Worm (Caenorhabditis elegans) whole organism, midembryonic: ENCODE data around the gene F07E5.9.
"Not testable (repeated sequence)": the region's sequence is repeated elsewhere in the genome, so short reads cannot be mapped to it uniquely, and the experiment has no call there.

ENCODE experiments used
- T22C8.4 ChIP-seq: fragments of 200-800 bp; sonication (Bioruptor generic); IDR thresholded peaks from 2 replicates; pipeline ENCODE4 v1.3.6; 2022; ENCODE audit warnings: missing genetic modification characterization, missing compliant biosample characterization
- cog-1 ChIP-seq: sonication (generic microtip); optimal IDR thresholded peaks from 2 replicates; lab custom pipeline; 2016; ENCODE audit warnings: missing genetic modification characterization, missing compliant biosample characterization
- flt-1 ChIP-seq: fragments of 200-800 bp; sonication (Bioruptor generic); IDR thresholded peaks from 2 replicates; pipeline ENCODE4 v1.3.6; 2022; ENCODE audit warnings: missing genetic modification characterization, missing compliant biosample characterization
- klf-2 ChIP-seq: fragments of 200-800 bp; sonication (Bioruptor generic); conservative IDR thresholded peaks from 2 replicates; pipeline ENCODE4 v1.3.6; 2022; ENCODE audit warnings: missing genetic modification reagents, missing genetic modification characterization, missing compliant biosample characterization
- med-1 ChIP-seq: sonication (generic microtip); optimal IDR thresholded peaks from 2 replicates; lab custom pipeline; 2017; ENCODE audit warnings: missing genetic modification characterization, mild to moderate bottlenecking, missing compliant biosample characterization, antibody characterized with exemption, missing genetic modification reagents; ENCODE audit not compliant: insufficient read depth
- ref-1 ChIP-seq: fragments of 200-800 bp; sonication (Bioruptor generic); conservative IDR thresholded peaks from 2 replicates; pipeline ENCODE4 v1.3.6; 2022; ENCODE audit warnings: missing genetic modification reagents, missing genetic modification characterization, missing compliant biosample characterization
- tab-1 ChIP-seq: fragments of 200-800 bp; sonication (Bioruptor generic); IDR thresholded peaks from 2 replicates; pipeline ENCODE4 v1.3.6; 2022; ENCODE audit warnings: missing genetic modification characterization, missing compliant biosample characterization
- ztf-23 ChIP-seq: fragments of 200-800 bp; sonication (Bioruptor generic); IDR thresholded peaks from 2 replicates; pipeline ENCODE4 v1.3.6; 2022; ENCODE audit warnings: missing genetic modification reagents, missing genetic modification characterization, missing compliant biosample characterization
- ztf-29 ChIP-seq: fragments of 200-800 bp; sonication (Bioruptor generic); IDR thresholded peaks from 2 replicates; pipeline ENCODE4 v1.3.6; 2022; ENCODE audit warnings: missing genetic modification reagents, missing genetic modification characterization, missing compliant biosample characterization

The F07E5.9 gene

DNA sequence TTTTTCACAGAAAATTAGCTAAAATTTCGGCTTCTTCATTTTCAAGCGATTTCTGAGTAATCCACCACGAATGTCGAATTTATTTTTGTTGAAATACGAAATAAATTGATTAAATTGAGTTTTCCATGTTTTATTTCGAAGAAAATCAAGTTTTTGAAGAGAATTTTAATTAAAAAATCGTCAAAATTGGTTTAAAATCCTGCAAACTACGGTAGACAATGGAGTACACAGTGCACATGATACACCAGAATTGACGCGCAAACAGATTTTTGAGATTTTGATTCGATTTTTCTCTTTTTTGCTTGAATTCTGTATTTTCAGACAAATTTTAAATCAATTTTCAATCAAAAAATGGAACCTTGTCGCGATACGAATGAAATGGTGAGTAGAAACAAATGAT, 47.0 kb downstream of the F07E5.9 start, which contains the start of gene F59H6.14:
TSS of gene F59H6.14 (plus strand) at position 301 of the 400 bp plus-strand sequence.
- TF ChIP-seq med-1 (no peak), cog-1 (tag; lab: Kevin White, UChicago) (no peak), ref-1 (GFP tag; lab: Robert Waterston, UW) (no peak), flt-1 (GFP tag; lab: Robert Waterston, UW) (no peak), ztf-23 (GFP tag; lab: Robert Waterston, UW) (no peak), T22C8.4 (GFP tag; lab: Robert Waterston, UW) (no peak), klf-2 (GFP tag; lab: Robert Waterston, UW) (no peak), tab-1 (GFP tag; lab: Robert Waterston, UW) (no peak), ztf-29 (GFP tag; lab: Robert Waterston, UW) (no peak)

DNA sequence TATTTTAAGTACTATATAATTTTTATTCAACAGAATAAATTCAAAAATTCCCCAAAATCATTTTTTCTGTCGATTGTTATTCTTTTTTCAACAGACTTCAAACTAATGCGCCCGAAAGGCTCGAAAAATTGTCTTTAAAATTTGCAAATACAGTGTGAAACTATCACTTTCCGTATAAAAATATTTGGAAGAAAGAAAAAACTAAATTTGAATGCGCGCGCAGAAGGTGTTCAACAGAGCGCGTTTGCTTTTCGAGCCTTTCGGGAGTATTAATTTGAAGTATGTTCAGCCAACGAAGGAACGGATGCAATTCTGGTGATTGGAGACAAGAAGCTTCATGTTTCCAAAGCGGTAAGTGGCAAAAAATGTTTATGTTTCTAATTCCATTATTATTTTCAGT, 48.0 kb downstream of the F07E5.9 start, which contains the start of gene btb-4:
TSS of gene btb-4 (plus strand) at position 35 of the 400 bp plus-strand sequence.
- TF ChIP-seq ref-1, klf-2, ztf-29 (GFP tag; lab: Robert Waterston, UW): not testable (repeated sequence)

ce11 chrII:2031852-2032251, 48.5 kb downstream of the F07E5.9 start, which contains the start of gene bath-5:
Gene bath-5 (minus strand): TSS chrII:2031952.
- TF ChIP-seq med-1 (no peak), cog-1 (tag; lab: Kevin White, UChicago) (no peak), T22C8.4 (GFP tag; lab: Robert Waterston, UW) (no peak), ref-1 (GFP tag; lab: Robert Waterston, UW) (no peak), tab-1 (GFP tag; lab: Robert Waterston, UW) (no peak), flt-1 (GFP tag; lab: Robert Waterston, UW) (no peak)

ce11 chrII:2030367-2030766, 50.0 kb downstream of the F07E5.9 start, which contains the start of gene bath-3:
Gene bath-3 (minus strand): TSS chrII:2030467.
- TF ChIP-seq ztf-23 (GFP tag; lab: Robert Waterston, UW) (no peak), cog-1 (tag; lab: Kevin White, UChicago) (no peak), ref-1 (GFP tag; lab: Robert Waterston, UW) (no peak), med-1 (no peak), tab-1 (GFP tag; lab: Robert Waterston, UW) (no peak), T22C8.4 (GFP tag; lab: Robert Waterston, UW) (no peak), klf-2 (GFP tag; lab: Robert Waterston, UW) (no peak)

DNA sequence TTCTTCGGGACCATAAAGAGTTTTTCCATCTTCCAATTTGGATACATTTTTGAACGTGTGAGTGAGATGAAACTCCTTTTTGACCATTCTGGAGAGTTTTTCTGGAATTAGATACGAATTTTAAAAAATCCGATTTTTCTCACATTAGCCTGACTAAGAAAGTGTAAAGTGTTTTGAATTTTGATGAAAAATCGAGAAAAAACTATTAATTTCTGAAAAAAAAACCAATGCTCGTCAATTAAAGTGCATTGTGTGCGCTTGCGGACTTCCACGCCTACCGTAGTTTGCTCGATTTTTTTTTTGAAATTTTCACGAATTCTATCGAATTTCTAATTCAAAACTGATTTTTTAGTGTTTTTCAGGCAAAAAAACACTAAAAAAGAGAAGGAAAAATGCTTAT, 51.6 kb downstream of the F07E5.9 start, which contains the start of gene bath-1:
TSS of gene bath-1 (minus strand) at position 101 of the 400 bp plus-strand sequence.
- TF ChIP-seq T22C8.4 (GFP tag; lab: Robert Waterston, UW) (no peak), ztf-29 (GFP tag; lab: Robert Waterston, UW) (no peak), med-1 (no peak)

ce11 chrII:2026525-2026924, 53.8 kb downstream of the F07E5.9 start, which contains the start of gene bath-21:
Gene bath-21 (minus strand): TSS chrII:2026625.
- TF ChIP-seq klf-2 (GFP tag; lab: Robert Waterston, UW): no peak
- no peak for TF ChIP-seq ref-1 (GFP tag; lab: Robert Waterston, UW)
- no peak for TF ChIP-seq ztf-23 (GFP tag; lab: Robert Waterston, UW)
- TF ChIP-seq T22C8.4 (GFP tag; lab: Robert Waterston, UW): no peak
- no peak for TF ChIP-seq flt-1 (GFP tag; lab: Robert Waterston, UW)
- no peak for TF ChIP-seq med-1
- TF ChIP-seq ztf-29 (GFP tag; lab: Robert Waterston, UW): no peak
- no peak for TF ChIP-seq cog-1 (tag; lab: Kevin White, UChicago)
- TF ChIP-seq tab-1 (GFP tag; lab: Robert Waterston, UW): no peak
